Fruit fly (Drosophila melanogaster) whole organism, embryonic: ENCODE results near the gene CG7548.
A peak's percentile ranks its signal among the peaks of the same experiment; 100 is the strongest.

Experiments
- Bgb ChIP-seq: fragments of 200-800 bp; sonication (Bioruptor generic); IDR thresholded peaks from 2 replicates; pipeline ENCODE4 v1.3.6; 2022; ENCODE audit warnings: missing biosample characterization, missing genetic modification characterization; ENCODE audit not compliant: partially characterized antibody
- CG11398 ChIP-seq: fragments of 200-800 bp; sonication (Bioruptor generic); optimal IDR thresholded peaks from 2 replicates; lab custom pipeline; 2016; ENCODE audit warnings: missing biosample characterization, missing genetic modification characterization
- CG11695 ChIP-seq: fragments of 200-800 bp; sonication (Bioruptor generic); IDR thresholded peaks from 3 replicates; pipeline ENCODE4 v1.3.6; 2022; ENCODE audit warnings: missing biosample characterization, missing genetic modification characterization
- CG11696 ChIP-seq: fragments of 200-800 bp; sonication (Bioruptor generic); IDR thresholded peaks from 2 replicates; pipeline ENCODE4 v1.3.6; 2022; ENCODE audit warnings: missing biosample characterization, missing genetic modification characterization
- CG13424 ChIP-seq: fragments of 200-800 bp; sonication (Bioruptor generic); optimal IDR thresholded peaks from 2 replicates; lab custom pipeline; 2019; ENCODE audit warnings: missing biosample characterization, mild to moderate bottlenecking, missing genetic modification characterization, moderate library complexity
- CG14441 ChIP-seq: fragments of 200-800 bp; sonication (Bioruptor generic); IDR thresholded peaks from 2 replicates; pipeline ENCODE4 v1.3.6; 2022; ENCODE audit warnings: missing biosample characterization, missing genetic modification characterization
- CG14710 ChIP-seq: fragments of 200-800 bp; sonication (Bioruptor generic); optimal IDR thresholded peaks from 3 replicates; lab custom pipeline; 2019; ENCODE audit warnings: missing biosample characterization, mild to moderate bottlenecking, missing genetic modification characterization, moderate library complexity
- CG15269 ChIP-seq: fragments of 200-800 bp; sonication (Bioruptor generic); optimal IDR thresholded peaks from 2 replicates; lab custom pipeline; 2018; ENCODE audit warnings: missing biosample characterization, mild to moderate bottlenecking, missing genetic modification characterization, moderate library complexity
- CG1647 ChIP-seq: fragments of 200-800 bp; sonication (Bioruptor generic); optimal IDR thresholded peaks from 3 replicates; lab custom pipeline; 2016; ENCODE audit warnings: missing biosample characterization, missing genetic modification characterization
- CG16863 ChIP-seq: fragments of 200-800 bp; sonication (Bioruptor generic); optimal IDR thresholded peaks from 3 replicates; lab custom pipeline; 2016; ENCODE audit warnings: missing biosample characterization, missing genetic modification characterization
- CG17361 ChIP-seq: fragments of 200-800 bp; sonication (Bioruptor generic); IDR thresholded peaks from 3 replicates; pipeline ENCODE4 v1.3.6; 2022; ENCODE audit warnings: missing biosample characterization, missing genetic modification characterization
- CG33557 ChIP-seq: fragments of 200-800 bp; sonication (Bioruptor generic); optimal IDR thresholded peaks from 2 replicates; lab custom pipeline; 2019; ENCODE audit warnings: missing biosample characterization, mild to moderate bottlenecking, missing genetic modification characterization, moderate library complexity
- CG4730 ChIP-seq: fragments of 200-800 bp; sonication (Bioruptor generic); IDR thresholded peaks from 2 replicates; pipeline ENCODE4 v1.3.6; 2022; ENCODE audit warnings: missing biosample characterization, missing genetic modification characterization
- CG9609 ChIP-seq: fragments of 200-800 bp; sonication (Bioruptor generic); optimal IDR thresholded peaks from 3 replicates; lab custom pipeline; 2016; ENCODE audit warnings: missing biosample characterization, missing genetic modification characterization
- CG9817 ChIP-seq: fragments of 200-800 bp; sonication (Bioruptor generic); optimal IDR thresholded peaks from 2 replicates; lab custom pipeline; 2018; ENCODE audit warnings: missing biosample characterization, mild to moderate bottlenecking, missing genetic modification characterization, moderate library complexity
- Dbx ChIP-seq: fragments of 200-800 bp; sonication (Bioruptor generic); IDR thresholded peaks from 3 replicates; pipeline ENCODE4 v1.3.6; 2022; ENCODE audit warnings: missing biosample characterization, missing genetic modification characterization
- Dek ChIP-seq: fragments of 200-800 bp; sonication (Bioruptor generic); optimal IDR thresholded peaks from 3 replicates; lab custom pipeline; 2019; ENCODE audit warnings: missing biosample characterization, mild to moderate bottlenecking, missing genetic modification characterization, moderate library complexity
- Dp ChIP-seq: fragments of 200-800 bp; sonication (Bioruptor generic); optimal IDR thresholded peaks from 2 replicates; lab custom pipeline; 2018; ENCODE audit warnings: missing biosample characterization, mild to moderate bottlenecking, missing genetic modification characterization, moderate library complexity
- HHEX ChIP-seq: fragments of 200-800 bp; sonication (Bioruptor generic); optimal IDR thresholded peaks from 3 replicates; lab custom pipeline; 2017; ENCODE audit warnings: missing biosample characterization, mild to moderate bottlenecking, missing genetic modification characterization, missing genetic modification reagents
- HLH3B ChIP-seq: fragments of 200-800 bp; sonication (Bioruptor generic); IDR thresholded peaks from 2 replicates; pipeline ENCODE4 v1.3.6; 2022; ENCODE audit warnings: missing biosample characterization, missing genetic modification characterization
- HLH4C ChIP-seq: fragments of 200-800 bp; sonication (Bioruptor generic); IDR thresholded peaks from 3 replicates; pipeline ENCODE4 v1.3.6; 2022; ENCODE audit warnings: missing biosample characterization, missing genetic modification characterization; ENCODE audit not compliant: partially characterized antibody
- Lhr ChIP-seq: fragments of 200-800 bp; sonication (Bioruptor generic); optimal IDR thresholded peaks from 3 replicates; lab custom pipeline; 2017; ENCODE audit warnings: mild to moderate bottlenecking, missing biosample characterization, missing genetic modification reagents, missing genetic modification characterization
- MESR4 ChIP-seq: fragments of 200-800 bp; sonication (Bioruptor generic); optimal IDR thresholded peaks from 2 replicates; lab custom pipeline; 2018; ENCODE audit warnings: missing biosample characterization, mild to moderate bottlenecking, missing genetic modification characterization, moderate library complexity
- Med ChIP-seq: fragments of 200-800 bp; sonication (Bioruptor generic); peaks from one replicate; lab custom pipeline; 2016; ENCODE audit warnings: missing biosample characterization, missing genetic modification characterization, mild to moderate bottlenecking, inconsistent platforms, moderate library complexity
- NfI ChIP-seq: fragments of 200-800 bp; sonication (Bioruptor generic); optimal IDR thresholded peaks from 3 replicates; lab custom pipeline; 2018; ENCODE audit warnings: missing biosample characterization, mild to moderate bottlenecking, missing genetic modification characterization, moderate library complexity
- Opbp ChIP-seq: fragments of 200-800 bp; sonication (Bioruptor generic); IDR thresholded peaks from 3 replicates; pipeline ENCODE4 v1.3.6; 2022; ENCODE audit warnings: missing biosample characterization, missing genetic modification characterization; ENCODE audit not compliant: partially characterized antibody
- Scr ChIP-seq: fragments of 200-800 bp; sonication (Bioruptor generic); IDR thresholded peaks from 2 replicates; pipeline ENCODE4 v1.3.6; 2022; ENCODE audit warnings: missing biosample characterization, missing genetic modification characterization; ENCODE audit not compliant: partially characterized antibody
- al ChIP-seq: fragments of 200-800 bp; sonication (Bioruptor generic); IDR thresholded peaks from 2 replicates; pipeline ENCODE4 v1.3.6; 2022; ENCODE audit warnings: missing biosample characterization, missing genetic modification characterization
- ap ChIP-seq: fragments of 200-800 bp; sonication (Bioruptor generic); IDR thresholded peaks from 2 replicates; pipeline ENCODE4 v1.3.6; 2022; ENCODE audit warnings: missing biosample characterization, missing genetic modification characterization
- cg ChIP-seq: fragments of 200-800 bp; sonication (Bioruptor generic); optimal IDR thresholded peaks from 3 replicates; lab custom pipeline; 2019; ENCODE audit warnings: missing biosample characterization, mild to moderate bottlenecking, missing genetic modification characterization, moderate library complexity
- chif ChIP-seq, 2 experiments: fragments of 200-800 bp; sonication (Bioruptor generic); optimal IDR thresholded peaks; 3 replicates each; lab custom pipeline; 2016; ENCODE audit warnings: missing biosample characterization in 2 of 2, missing genetic modification characterization in 2 of 2
- dmrt11E ChIP-seq: fragments of 200-800 bp; sonication (Bioruptor generic); optimal IDR thresholded peaks from 3 replicates; lab custom pipeline; 2018; ENCODE audit warnings: missing biosample characterization, mild to moderate bottlenecking, missing genetic modification characterization, moderate library complexity
- ewg ChIP-seq: fragments of 200-800 bp; sonication (Bioruptor generic); optimal IDR thresholded peaks from 3 replicates; lab custom pipeline; 2017; ENCODE audit warnings: mild to moderate bottlenecking, missing biosample characterization, missing genetic modification reagents, missing genetic modification characterization
- fd102C ChIP-seq: fragments of 200-800 bp; sonication (Bioruptor generic); optimal IDR thresholded peaks from 2 replicates; lab custom pipeline; 2018; ENCODE audit warnings: missing biosample characterization, mild to moderate bottlenecking, missing genetic modification characterization, moderate library complexity
- gcm2 ChIP-seq: fragments of 200-800 bp; sonication (Bioruptor generic); optimal IDR thresholded peaks from 2 replicates; lab custom pipeline; 2016; ENCODE audit warnings: missing biosample characterization, missing genetic modification characterization
- gem ChIP-seq: fragments of 200-800 bp; sonication (Bioruptor generic); optimal IDR thresholded peaks from 2 replicates; lab custom pipeline; 2019; ENCODE audit warnings: missing biosample characterization, mild to moderate bottlenecking, missing genetic modification characterization, moderate library complexity
- ind ChIP-seq: fragments of 200-800 bp; sonication (Bioruptor generic); optimal IDR thresholded peaks from 3 replicates; lab custom pipeline; 2016; ENCODE audit warnings: missing biosample characterization, missing genetic modification characterization
- jumu ChIP-seq: fragments of 200-800 bp; sonication (Bioruptor generic); optimal IDR thresholded peaks from 3 replicates; lab custom pipeline; 2016; ENCODE audit warnings: missing biosample characterization, missing genetic modification characterization
- kay ChIP-seq: fragments of 200-800 bp; sonication (Bioruptor generic); optimal IDR thresholded peaks from 2 replicates; lab custom pipeline; 2016; ENCODE audit warnings: missing biosample characterization, missing genetic modification characterization
- nerfin-1 ChIP-seq: fragments of 200-800 bp; sonication (Bioruptor generic); optimal IDR thresholded peaks from 3 replicates; lab custom pipeline; 2019; ENCODE audit warnings: missing biosample characterization, mild to moderate bottlenecking, missing genetic modification characterization, moderate library complexity
- pita ChIP-seq: fragments of 200-800 bp; sonication (Bioruptor generic); optimal IDR thresholded peaks from 2 replicates; lab custom pipeline; 2017; ENCODE audit warnings: missing biosample characterization, mild to moderate bottlenecking, missing genetic modification characterization
- pros ChIP-seq: fragments of 200-800 bp; sonication (Bioruptor generic); optimal IDR thresholded peaks from 3 replicates; lab custom pipeline; 2019; ENCODE audit warnings: missing biosample characterization, mild to moderate bottlenecking, missing genetic modification characterization, moderate library complexity
- pum ChIP-seq: fragments of 200-800 bp; sonication (Bioruptor generic); optimal IDR thresholded peaks from 2 replicates; lab custom pipeline; 2016; ENCODE audit warnings: missing biosample characterization, missing genetic modification characterization
- rib ChIP-seq: fragments of 200-800 bp; sonication (Bioruptor generic); IDR thresholded peaks from 2 replicates; pipeline ENCODE4 v1.3.6; 2022; ENCODE audit warnings: missing biosample characterization, missing genetic modification characterization
- slou ChIP-seq: fragments of 200-800 bp; sonication (Bioruptor generic); optimal IDR thresholded peaks from 3 replicates; lab custom pipeline; 2016; ENCODE audit warnings: missing biosample characterization, missing genetic modification characterization
- stc ChIP-seq: fragments of 200-800 bp; sonication (Bioruptor generic); IDR thresholded peaks from 2 replicates; pipeline ENCODE4 v1.3.6; 2022; ENCODE audit warnings: missing biosample characterization, missing genetic modification characterization
- stwl ChIP-seq: fragments of 200-800 bp; sonication (Bioruptor generic); optimal IDR thresholded peaks from 3 replicates; lab custom pipeline; 2018; ENCODE audit warnings: missing biosample characterization, mild to moderate bottlenecking, missing genetic modification characterization, moderate library complexity
- ttk ChIP-seq: fragments of 200-800 bp; sonication (Bioruptor generic); IDR thresholded peaks from 2 replicates; pipeline ENCODE4 v2.1.2; 2022; ENCODE audit warnings: missing biosample characterization, missing genetic modification characterization
- z ChIP-seq: fragments of 200-800 bp; sonication (Bioruptor generic); IDR thresholded peaks from 3 replicates; pipeline ENCODE4 v1.3.6; 2022; ENCODE audit warnings: missing biosample characterization, missing genetic modification characterization

Gene CG7548

DNA sequence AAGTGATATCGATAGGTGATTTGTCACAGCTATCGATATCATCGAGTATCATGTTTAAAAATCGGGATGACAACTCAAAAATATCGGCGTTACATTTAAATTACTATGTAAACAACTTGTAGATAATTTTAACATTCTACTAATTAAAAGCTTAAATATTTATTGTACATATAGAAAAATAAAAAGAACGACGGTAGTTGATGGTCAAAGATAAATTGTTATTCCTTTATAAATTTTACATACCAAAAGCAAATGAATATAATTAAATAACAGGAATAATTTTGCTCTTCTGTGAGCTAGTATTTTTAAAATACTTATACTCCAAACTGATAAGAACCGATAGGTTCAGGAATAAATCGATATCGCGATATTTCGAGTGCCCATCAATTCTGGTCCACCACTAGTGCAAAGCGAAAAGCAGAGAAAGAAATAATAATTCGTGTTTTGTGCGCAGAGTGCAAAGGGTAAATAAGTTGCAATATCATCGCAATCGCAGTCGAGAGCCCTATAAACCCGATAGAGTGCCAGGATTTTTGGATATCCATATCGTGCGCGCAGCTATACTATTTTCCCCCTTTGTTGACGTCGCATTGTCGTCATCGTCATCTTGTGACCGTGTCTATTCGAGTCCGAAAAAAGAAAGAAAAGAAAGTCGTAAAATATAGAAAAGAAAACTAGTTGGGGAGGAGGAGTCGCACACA is 22.5 kb upstream of the CG7548 start, which contains the start of gene lqf (continued):
- TF ChIP-seq chif (GFP tag; optimal IDR thresholded peaks at IDR 0.05; lab: Kevin White, UChicago) (no peak), gem (tag; lab: Kevin White, UChicago) (peak; percentile 58), CG11695 (GFP tag; lab: Robert Waterston, UW) (0 out of 3 replicates have a peak, but pooled peaks have one; percentile 19), HLH4C (GFP tag; lab: Robert Waterston, UW) (peak; percentile 80), CG15269 (tag; lab: Kevin White, UChicago) (no peak), stwl (peak; percentile 37), CG13424 (tag; lab: Kevin White, UChicago) (peak; percentile 38), CG11696 (GFP tag; lab: Robert Waterston, UW) (no peak), Bgb (peak; percentile 79), CG4730 (no peak), CG16863 (GFP tag; lab: Kevin White, UChicago) (no peak), pita (no peak), Scr (peak; percentile 92), ewg (GFP tag; lab: Kevin White, UChicago) (no peak), CG14710 (tag; lab: Kevin White, UChicago) (peak; percentile 72), pum (no peak), ttk (GFP tag; lab: Robert Waterston, UW) (no peak), Dbx (no peak), gcm2 (GFP tag; lab: Kevin White, UChicago) (no peak), nerfin-1 (tag; lab: Kevin White, UChicago) (peak; percentile 2), pros (no peak), rib (GFP tag; lab: Robert Waterston, UW) (no peak), Med (GFP tag; lab: Kevin White, UChicago) (peak; percentile 50), CG14441 (GFP tag; lab: Robert Waterston, UW) (no peak), CG9817 (tag; lab: Kevin White, UChicago) (peak; percentile 60), CG33557 (GFP tag; lab: Kevin White, UChicago) (no peak), fd102C (GFP tag; lab: Kevin White, UChicago) (no peak), MESR4 (GFP tag; lab: Kevin White, UChicago) (peak; percentile 91), ind (GFP tag; lab: Kevin White, UChicago) (peak; percentile 6), z (GFP tag; lab: Robert Waterston, UW) (no peak), jumu (GFP tag; lab: Kevin White, UChicago) (no peak), Lhr (peak; percentile 43), CG11398 (GFP tag; lab: Kevin White, UChicago) (no peak), Opbp (peak; percentile 87; the same call in 2 of the 3 replicates), CG9609 (GFP tag; lab: Kevin White, UChicago) (no peak), Dek (tag; lab: Kevin White, UChicago) (peak; percentile 6), HHEX (GFP tag; lab: Kevin White, UChicago) (no peak), ap (GFP tag; lab: Robert Waterston, UW) (no peak), al (GFP tag; lab: Robert Waterston, UW) (no peak), Dp (GFP tag; lab: Kevin White, UChicago) (peak; percentile 77), NfI (GFP tag; lab: Kevin White, UChicago) (peak; percentile 11), CG17361 (GFP tag; lab: Robert Waterston, UW) (peak; percentile 69), stc (GFP tag; lab: Robert Waterston, UW) (0 out of 2 replicates have a peak, but pooled peaks have one; percentile 18), kay (no peak), CG1647 (GFP tag; lab: Kevin White, UChicago) (no peak), HLH3B (no peak), dmrt11E (tag; lab: Kevin White, UChicago) (peak; percentile 26), cg (GFP tag; lab: Kevin White, UChicago) (no peak), slou (GFP tag; lab: Kevin White, UChicago) (peak; percentile 22)
